Worm (Caenorhabditis elegans) whole organism, midembryonic: ENCODE results near the gene lgc-15.

Experiments
- T22C8.4 ChIP-seq: fragments of 200-800 bp; sonication (Bioruptor generic); IDR thresholded peaks from 2 replicates; pipeline ENCODE4 v1.3.6; 2022; ENCODE audit warnings: missing genetic modification characterization, missing compliant biosample characterization
- cog-1 ChIP-seq: sonication (generic microtip); optimal IDR thresholded peaks from 2 replicates; lab custom pipeline; 2016; ENCODE audit warnings: missing genetic modification characterization, missing compliant biosample characterization
- flt-1 ChIP-seq: fragments of 200-800 bp; sonication (Bioruptor generic); IDR thresholded peaks from 2 replicates; pipeline ENCODE4 v1.3.6; 2022; ENCODE audit warnings: missing genetic modification characterization, missing compliant biosample characterization
- klf-2 ChIP-seq: fragments of 200-800 bp; sonication (Bioruptor generic); conservative IDR thresholded peaks from 2 replicates; pipeline ENCODE4 v1.3.6; 2022; ENCODE audit warnings: missing genetic modification reagents, missing genetic modification characterization, missing compliant biosample characterization
- med-1 ChIP-seq: sonication (generic microtip); optimal IDR thresholded peaks from 2 replicates; lab custom pipeline; 2017; ENCODE audit warnings: missing genetic modification characterization, mild to moderate bottlenecking, missing compliant biosample characterization, antibody characterized with exemption, missing genetic modification reagents; ENCODE audit not compliant: insufficient read depth
- ref-1 ChIP-seq: fragments of 200-800 bp; sonication (Bioruptor generic); conservative IDR thresholded peaks from 2 replicates; pipeline ENCODE4 v1.3.6; 2022; ENCODE audit warnings: missing genetic modification reagents, missing genetic modification characterization, missing compliant biosample characterization
- tab-1 ChIP-seq: fragments of 200-800 bp; sonication (Bioruptor generic); IDR thresholded peaks from 2 replicates; pipeline ENCODE4 v1.3.6; 2022; ENCODE audit warnings: missing genetic modification characterization, missing compliant biosample characterization
- ztf-23 ChIP-seq: fragments of 200-800 bp; sonication (Bioruptor generic); IDR thresholded peaks from 2 replicates; pipeline ENCODE4 v1.3.6; 2022; ENCODE audit warnings: missing genetic modification reagents, missing genetic modification characterization, missing compliant biosample characterization
- ztf-29 ChIP-seq: fragments of 200-800 bp; sonication (Bioruptor generic); IDR thresholded peaks from 2 replicates; pipeline ENCODE4 v1.3.6; 2022; ENCODE audit warnings: missing genetic modification reagents, missing genetic modification characterization, missing compliant biosample characterization

lgc-15 gene

ce11 chrX:12111213-12111612 is 2.9 kb upstream of the lgc-15 start, which contains the start of gene lgc-14:
Gene lgc-14, plus strand, starts transcription at chrX:12111513.
- TF ChIP-seq flt-1 (no peak), ref-1 (GFP tag; lab: Robert Waterston, UW) (no peak), ztf-23 (no peak), ztf-29 (no peak), cog-1 (tag; lab: Kevin White, UChicago) (no peak), klf-2 (GFP tag; lab: Robert Waterston, UW) (no peak), tab-1 (GFP tag; lab: Robert Waterston, UW) (no peak), med-1 (GFP tag; lab: Kevin White, UChicago) (no peak), T22C8.4 (GFP tag; lab: Robert Waterston, UW) (no peak)

ce11 chrX:12118340-12118739 is 4.2 kb downstream of the lgc-15 start, which contains the start of gene lgc-16:
Gene lgc-16, plus strand, starts transcription at chrX:12118640.
- TF ChIP-seq ztf-23 (no peak), klf-2 (GFP tag; lab: Robert Waterston, UW) (no peak), cog-1 (tag; lab: Kevin White, UChicago) (no peak), tab-1 (GFP tag; lab: Robert Waterston, UW) (no peak), flt-1 (no peak), T22C8.4 (GFP tag; lab: Robert Waterston, UW) (no peak), ztf-29 (no peak), ref-1 (GFP tag; lab: Robert Waterston, UW) (no peak), med-1 (GFP tag; lab: Kevin White, UChicago) (no peak)

- TF ChIP-seq ztf-23 = no peak
- no peak for TF ChIP-seq ref-1 (GFP tag; lab: Robert Waterston, UW)
- TF ChIP-seq T22C8.4 (GFP tag; lab: Robert Waterston, UW) = no peak
These were observed 7.2 kb downstream of the lgc-15 start, which contains the start of gene lgc-17 for ce11 chrX:12121285-12121684. Gene lgc-17, plus strand, starts transcription at chrX:12121585.

- TF ChIP-seq klf-2 (GFP tag; lab: Robert Waterston, UW) (no peak), flt-1 (no peak), cog-1 (tag; lab: Kevin White, UChicago) (no peak), med-1 (GFP tag; lab: Kevin White, UChicago) (no peak), ztf-23 (no peak), ref-1 (GFP tag; lab: Robert Waterston, UW) (no peak), ztf-29 (no peak), tab-1 (GFP tag; lab: Robert Waterston, UW) (no peak), T22C8.4 (GFP tag; lab: Robert Waterston, UW) (no peak)
These were observed 9.0 kb downstream of the lgc-15 start, which contains the start of gene T01H10.11 for ce11 chrX:12123152-12123551. Gene T01H10.11, plus strand, starts transcription at chrX:12123452.

ce11 chrX:12125308-12125707 is 11.2 kb downstream of the lgc-15 start, which contains the start of gene lgc-18:
Gene lgc-18, plus strand, starts transcription at chrX:12125608.
- TF ChIP-seq ref-1 (GFP tag; lab: Robert Waterston, UW) = no peak
- no peak for TF ChIP-seq flt-1
- no peak for TF ChIP-seq cog-1 (tag; lab: Kevin White, UChicago)
- TF ChIP-seq ztf-29 = no peak
- TF ChIP-seq T22C8.4 (GFP tag; lab: Robert Waterston, UW) = no peak
- no peak for TF ChIP-seq med-1 (GFP tag; lab: Kevin White, UChicago)
- TF ChIP-seq ztf-23 = no peak
- no peak for TF ChIP-seq klf-2 (GFP tag; lab: Robert Waterston, UW)
- no peak for TF ChIP-seq tab-1 (GFP tag; lab: Robert Waterston, UW)

- TF ChIP-seq cog-1 (tag; lab: Kevin White, UChicago) = no peak
- TF ChIP-seq ztf-23 = no peak
- no peak for TF ChIP-seq T22C8.4 (GFP tag; lab: Robert Waterston, UW)
- TF ChIP-seq ztf-29 = no peak
- no peak for TF ChIP-seq ref-1 (GFP tag; lab: Robert Waterston, UW)
- no peak for TF ChIP-seq med-1 (GFP tag; lab: Kevin White, UChicago)
- TF ChIP-seq flt-1 = no peak
- no peak for TF ChIP-seq klf-2 (GFP tag; lab: Robert Waterston, UW)
These were observed 26.9 kb downstream of the lgc-15 start, which contains the start of gene lyst-1 for ce11 chrX:12141051-12141450. Gene lyst-1, minus strand, starts transcription at chrX:12141151.

ce11 chrX:12142569-12142968 is 28.4 kb downstream of the lgc-15 start, which contains the start of gene M153.3:
Gene M153.3, plus strand, starts transcription at chrX:12142869.
- no peak for TF ChIP-seq flt-1
- TF ChIP-seq ref-1 (GFP tag; lab: Robert Waterston, UW) = 0 out of 2 replicates have a peak, but pooled peaks have one; percentile 26

ce11 chrX:12143693-12144092 is 29.6 kb downstream of the lgc-15 start, which contains the start of gene M153.5:
Gene M153.5, plus strand, starts transcription at chrX:12143993.
- no peak for TF ChIP-seq ref-1 (GFP tag; lab: Robert Waterston, UW)
- no peak for TF ChIP-seq klf-2 (GFP tag; lab: Robert Waterston, UW)
- TF ChIP-seq tab-1 (GFP tag; lab: Robert Waterston, UW) = no peak
- no peak for TF ChIP-seq med-1 (GFP tag; lab: Kevin White, UChicago)
- TF ChIP-seq flt-1 = no peak
- TF ChIP-seq T22C8.4 (GFP tag; lab: Robert Waterston, UW) = no peak
- no peak for TF ChIP-seq ztf-29
- no peak for TF ChIP-seq cog-1 (tag; lab: Kevin White, UChicago)
- TF ChIP-seq ztf-23 = no peak

ce11 chrX:12145919-12146318 is 31.8 kb downstream of the lgc-15 start:
- TF ChIP-seq med-1 (GFP tag; lab: Kevin White, UChicago) (no peak), ref-1 (GFP tag; lab: Robert Waterston, UW) (no peak), klf-2 (GFP tag; lab: Robert Waterston, UW) (no peak), cog-1 (tag; lab: Kevin White, UChicago) (no peak), ztf-23 (no peak), flt-1 (no peak), tab-1 (GFP tag; lab: Robert Waterston, UW) (no peak), T22C8.4 (GFP tag; lab: Robert Waterston, UW) (no peak), ztf-29 (no peak)
